Worm (Caenorhabditis elegans) whole organism, L1 larva: ENCODE measurements around the gene hira-1.

ENCODE experiments used
- pqm-1 ChIP-seq: sonication (generic microtip); optimal IDR thresholded peaks from 3 replicates; lab custom pipeline; 2017; ENCODE audit warnings: missing biosample characterization, missing genetic modification characterization
- ztf-11 ChIP-seq, 2 experiments: sonication (generic microtip); optimal IDR thresholded peaks; 2 replicates each; lab custom pipeline; 2016 to 2017; ENCODE audit warnings: missing genetic modification characterization in 2 of 2, missing biosample characterization in 1 of 2, missing compliant biosample characterization in 1 of 2

DNA sequence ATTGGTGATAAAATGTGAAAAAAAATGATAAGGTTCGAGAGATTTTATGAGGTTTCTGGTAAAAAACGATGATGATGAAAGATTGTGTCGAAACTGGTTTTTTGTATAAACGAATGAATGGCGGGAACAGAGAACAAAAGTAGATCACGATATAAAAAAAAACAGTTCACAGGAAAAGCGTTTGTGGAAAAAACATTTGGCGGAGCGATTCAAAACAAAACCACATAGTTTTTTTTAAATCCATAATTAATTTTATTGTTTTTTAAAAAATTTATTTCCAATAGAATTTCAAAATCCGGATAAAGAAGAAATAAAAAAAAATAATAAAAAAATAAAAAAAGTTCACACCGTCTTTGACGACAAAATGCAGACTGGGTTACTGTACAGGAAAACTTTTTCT lies 24.5 kb downstream of the hira-1 start, which contains the start of gene ZC155.4:
- TF ChIP-seq ztf-11 (tag; optimal IDR thresholded peaks at IDR 0.05; lab: Kevin White, UChicago) (no peak), pqm-1 (no peak)
